Fruit fly (Drosophila melanogaster): ENCODE data around the gene CG8813.

CG8813 gene

dm6 chr2L:2885503-2886225, 16.2 kb downstream of the CG8813 start, which contains the start of the genes NTPase and lilli (continued):
- TF ChIP-seq CG34422 (GFP tag; IDR thresholded peaks at IDR 0.05) (peak; percentile 73; the same call in 2 of the 3 replicates), lilli (GFP tag; optimal IDR thresholded peaks at IDR 0.05) (peak; percentile 95), Fer1 (GFP tag; optimal IDR thresholded peaks at IDR 0.05) (peak; percentile 41), CG33557 (GFP tag; optimal IDR thresholded peaks at IDR 0.05) (no peak), CG13624 (GFP tag; optimal IDR thresholded peaks at IDR 0.05) (peak; percentile 75)

- TF ChIP-seq CG33213 (GFP tag; optimal IDR thresholded peaks at IDR 0.05) (no peak), CG18011 (GFP tag; optimal IDR thresholded peaks at IDR 0.05) (no peak), chinmo (GFP tag; IDR thresholded peaks at IDR 0.05; ENCODE audit: partially characterized antibody) (0 out of 4 replicates have a peak, but pooled peaks have one; percentile 21), CG13775 (GFP tag; optimal IDR thresholded peaks at IDR 0.05) (no peak), CG8924 (tag; optimal IDR thresholded peaks at IDR 0.05) (peak; percentile 49), CG8478 (optimal IDR thresholded peaks at IDR 0.05) (peak; percentile 94), CG42726 (GFP tag; IDR thresholded peaks at IDR 0.05; ENCODE audit: partially characterized antibody) (no peak), CG4360 (GFP tag; IDR thresholded peaks at IDR 0.05) (peak; percentile 77), lola (GFP tag; optimal IDR thresholded peaks at IDR 0.05) (peak in 1 of 3 experiments; percentile 88), Eip74EF (GFP tag; optimal IDR thresholded peaks at IDR 0.05) (peak in 1 of 2 experiments; percentile 26), CG30403 (GFP tag; optimal IDR thresholded peaks at IDR 0.05) (no peak), cato (GFP tag; optimal IDR thresholded peaks at IDR 0.05; ENCODE audit: borderline replicate concordance) (no peak)
Observed at dm6 chr2L:2886226-2886569, 16.7 kb downstream of the CG8813 start.

- TF ChIP-seq nerfin-1 (tag; optimal IDR thresholded peaks at IDR 0.05) (peak; percentile 77), sqz (GFP tag; optimal IDR thresholded peaks at IDR 0.05) (peak; percentile 32), sd (tag; optimal IDR thresholded peaks at IDR 0.05) (peak; percentile 72), dati (GFP tag; IDR thresholded peaks at IDR 0.05) (no peak), Med (GFP tag) (peak; percentile 14), ewg (GFP tag; optimal IDR thresholded peaks at IDR 0.05) (peak; percentile 48), CG14710 (tag; optimal IDR thresholded peaks at IDR 0.05) (no peak), NfI (GFP tag; optimal IDR thresholded peaks at IDR 0.05) (no peak), sens (GFP tag) (no peak), NC2α (GFP tag; optimal IDR thresholded peaks at IDR 0.05) (no peak), cad (GFP tag; optimal IDR thresholded peaks at IDR 0.05) (peak; percentile 35), gro (GFP tag; optimal IDR thresholded peaks at IDR 0.05) (peak; percentile 13), sim (GFP tag; IDR thresholded peaks at IDR 0.05) (0 out of 2 replicates have a peak, but pooled peaks have one; percentile 37), Dp (GFP tag; optimal IDR thresholded peaks at IDR 0.05) (no peak), hkb (optimal IDR thresholded peaks at IDR 0.05) (no peak), hkb (GFP tag; IDR thresholded peaks at IDR 0.05) (0 out of 2 replicates have a peak, but pooled peaks have one; percentile 34), CG9437 (GFP tag; optimal IDR thresholded peaks at IDR 0.05) (no peak), nom (GFP tag; optimal IDR thresholded peaks at IDR 0.05) (peak; percentile 83), CG2678 (tag; optimal IDR thresholded peaks at IDR 0.05) (no peak), CG4282 (GFP tag; optimal IDR thresholded peaks at IDR 0.05) (no peak), cg (GFP tag; optimal IDR thresholded peaks at IDR 0.05) (peak; percentile 68), CG18619 (GFP tag; optimal IDR thresholded peaks at IDR 0.05) (no peak), Elba2 (GFP tag; optimal IDR thresholded peaks at IDR 0.05) (peak; percentile 73), Dll (GFP tag; IDR thresholded peaks at IDR 0.05; ENCODE audit: partially characterized antibody) (peak; percentile 38; the same call in 1 of the 4 replicates), lbe (GFP tag; optimal IDR thresholded peaks at IDR 0.05) (peak; percentile 1), yki (optimal IDR thresholded peaks at IDR 0.05) (peak; percentile 31), insv (GFP tag; optimal IDR thresholded peaks at IDR 0.05) (peak; percentile 41 to 93)
Observed at dm6 chr2L:2886613-2887537, 17.4 kb downstream of the CG8813 start.
